Fruit fly (Drosophila melanogaster): ENCODE measurements around the gene ttm2.

Gene ttm2

DNA sequence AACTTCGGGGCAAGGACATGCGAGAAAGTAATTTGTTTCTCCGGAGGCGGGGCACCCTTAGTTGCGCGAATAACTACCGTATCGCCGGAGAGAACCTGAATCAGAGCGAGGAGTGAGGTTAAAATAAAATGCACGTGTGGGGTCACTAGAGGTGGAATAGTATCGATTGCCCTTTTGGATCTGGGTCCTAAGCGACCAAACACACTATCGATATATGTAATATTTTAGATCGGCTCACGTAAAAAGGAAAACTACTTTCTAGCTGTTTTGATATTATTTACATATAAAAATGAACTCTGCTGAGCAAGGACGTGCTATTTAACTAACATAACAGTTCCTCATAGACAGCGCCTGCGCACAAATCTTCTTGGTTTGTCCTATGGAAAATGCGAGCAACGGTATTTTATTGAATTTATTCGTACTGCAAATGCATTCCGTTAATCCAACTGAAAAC is 12.2 kb upstream of the ttm2 start (continued):
- TF ChIP-seq Spps (tag; optimal IDR thresholded peaks at IDR 0.05), result no peak
- TF ChIP-seq Atf-2 (GFP tag; optimal IDR thresholded peaks at IDR 0.05), result no peak
- TF ChIP-seq ato (GFP tag; IDR thresholded peaks at IDR 0.05; ENCODE audit: partially characterized antibody), result peak; percentile 77
- no peak for TF ChIP-seq Rx (GFP tag; IDR thresholded peaks at IDR 0.05)
- peak; percentile 77 for TF ChIP-seq hbn (GFP tag; IDR thresholded peaks at IDR 0.05; ENCODE audit: partially characterized antibody)
- no peak for TF ChIP-seq cg (GFP tag; optimal IDR thresholded peaks at IDR 0.05)
- TF ChIP-seq Elba2 (GFP tag; optimal IDR thresholded peaks at IDR 0.05), result no peak
- TF ChIP-seq lab (GFP tag; optimal IDR thresholded peaks at IDR 0.05), result no peak
- no peak for TF ChIP-seq CG6272 (GFP tag; IDR thresholded peaks at IDR 0.05)
- no peak for TF ChIP-seq D19A (tag; optimal IDR thresholded peaks at IDR 0.05)
- TF ChIP-seq prd (optimal IDR thresholded peaks at IDR 0.05), result no peak
- TF ChIP-seq prd (GFP tag; IDR thresholded peaks at IDR 0.05), result no peak
- no peak for TF ChIP-seq gem (tag; optimal IDR thresholded peaks at IDR 0.05)
- TF ChIP-seq Ada2b (GFP tag; IDR thresholded peaks at IDR 0.05), result no peak
- no peak for TF ChIP-seq Gsc (GFP tag; IDR thresholded peaks at IDR 0.05)
- TF ChIP-seq CG17568 (GFP tag; optimal IDR thresholded peaks at IDR 0.05), result no peak
- TF ChIP-seq CG9437 (GFP tag; optimal IDR thresholded peaks at IDR 0.05), result no peak
- TF ChIP-seq CG10366 (GFP tag; IDR thresholded peaks at IDR 0.05), result no peak

DNA sequence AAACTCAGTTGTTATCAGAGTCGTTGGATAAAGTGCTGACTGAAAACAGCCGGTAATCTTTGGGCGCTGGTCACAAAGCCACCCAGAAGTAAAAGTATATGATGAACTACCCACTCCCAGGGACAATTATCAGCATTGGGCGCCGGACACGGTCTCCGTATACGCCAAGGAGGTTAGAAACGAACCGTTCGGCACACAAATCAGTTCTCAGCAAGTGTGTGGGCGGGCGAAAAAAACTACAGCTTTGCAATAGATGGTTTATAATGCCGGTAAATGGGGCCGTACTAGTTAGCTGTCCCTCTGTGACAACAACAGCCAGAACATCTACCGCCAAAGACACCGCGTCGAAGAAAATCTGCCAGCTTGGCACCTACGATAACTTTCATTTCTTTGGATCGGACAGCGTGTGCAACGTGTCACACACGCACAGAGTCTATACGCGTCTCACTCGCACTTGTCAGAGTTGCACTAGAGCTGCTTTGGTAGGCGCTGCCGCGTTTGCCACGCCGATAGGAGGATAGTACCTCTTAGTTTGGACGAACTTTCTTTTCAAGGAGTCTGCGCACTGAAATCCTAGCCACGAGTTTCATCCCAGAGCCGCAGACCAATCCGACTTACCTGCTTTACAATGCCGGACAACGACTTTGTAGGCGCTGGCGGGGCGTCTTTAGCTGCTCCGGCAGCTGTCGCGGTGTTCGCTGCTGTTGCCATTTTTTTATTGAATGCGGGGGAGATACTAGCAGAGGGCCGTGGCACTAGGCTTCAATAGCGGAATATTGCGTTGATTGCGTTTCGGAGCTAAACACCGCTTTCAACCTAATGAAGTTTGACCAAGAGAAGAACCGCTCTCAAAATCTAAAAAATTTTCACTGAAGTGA is 11.2 kb upstream of the ttm2 start:
- TF ChIP-seq Lpt (GFP tag; optimal IDR thresholded peaks at IDR 0.05), result no peak
- TF ChIP-seq Hr3 (GFP tag; optimal IDR thresholded peaks at IDR 0.05), result no peak
- TF ChIP-seq Oli (tag; optimal IDR thresholded peaks at IDR 0.05), result no peak
- no peak for TF ChIP-seq CG4820 (GFP tag; optimal IDR thresholded peaks at IDR 0.05)
- TF ChIP-seq tll (GFP tag; optimal IDR thresholded peaks at IDR 0.05), result no peak
- no peak for TF ChIP-seq Trl (optimal IDR thresholded peaks at IDR 0.05)
- no peak for TF ChIP-seq Trl (GFP tag; optimal IDR thresholded peaks at IDR 0.05)
- no peak for TF ChIP-seq CG10959 (GFP tag; IDR thresholded peaks at IDR 0.05)
- TF ChIP-seq CG15696 (tag; optimal IDR thresholded peaks at IDR 0.05), result no peak
- no peak for TF ChIP-seq fd3F (GFP tag; optimal IDR thresholded peaks at IDR 0.05)
- peak; percentile 19 for TF ChIP-seq CG11398 (GFP tag; optimal IDR thresholded peaks at IDR 0.05)
- TF ChIP-seq Sry-δ (GFP tag; optimal IDR thresholded peaks at IDR 0.05), result no peak
- no peak for TF ChIP-seq CG9609 (GFP tag; optimal IDR thresholded peaks at IDR 0.05)
- TF ChIP-seq cato (GFP tag; optimal IDR thresholded peaks at IDR 0.05; ENCODE audit: borderline replicate concordance), result no peak
- no peak for TF ChIP-seq slou (GFP tag; optimal IDR thresholded peaks at IDR 0.05)
- no peak for TF ChIP-seq CG13296 (GFP tag; optimal IDR thresholded peaks at IDR 0.05)
- TF ChIP-seq CG8281 (tag; optimal IDR thresholded peaks at IDR 0.05), result no peak
- TF ChIP-seq gt (GFP tag; IDR thresholded peaks at IDR 0.05), result no peak
- TF ChIP-seq esg (GFP tag; conservative IDR thresholded peaks at IDR 0.05), result no peak
- TF ChIP-seq ewg (GFP tag; optimal IDR thresholded peaks at IDR 0.05), result peak; percentile 20
- no peak for TF ChIP-seq CG31365 (tag; optimal IDR thresholded peaks at IDR 0.05)
- no peak for TF ChIP-seq Sox100B (GFP tag; optimal IDR thresholded peaks at IDR 0.05)
- TF ChIP-seq Gsc (GFP tag; IDR thresholded peaks at IDR 0.05), result no peak
- TF ChIP-seq CG16863 (GFP tag; optimal IDR thresholded peaks at IDR 0.05), result no peak
- peak; percentile 41; the same call in 1 of the 3 replicates for TF ChIP-seq sr (GFP tag; IDR thresholded peaks at IDR 0.05)
- TF ChIP-seq jigr1 (GFP tag; IDR thresholded peaks at IDR 0.05), result no peak
- no peak for TF ChIP-seq NC2α (GFP tag; optimal IDR thresholded peaks at IDR 0.05)
- TF ChIP-seq HLHmδ (GFP tag; optimal IDR thresholded peaks at IDR 0.05), result no peak
- no peak for TF ChIP-seq CG7839 (tag; optimal IDR thresholded peaks at IDR 0.05)
- no peak for TF ChIP-seq C15 (GFP tag; IDR thresholded peaks at IDR 0.05)
- TF ChIP-seq bbx (GFP tag; IDR thresholded peaks at IDR 0.05; ENCODE audit: partially characterized antibody), result no peak
- TF ChIP-seq Lhr (GFP tag; optimal IDR thresholded peaks at IDR 0.05), result no peak
- no peak for TF ChIP-seq her (GFP tag; optimal IDR thresholded peaks at IDR 0.05)
